Fruit fly (Drosophila melanogaster): ENCODE results near the gene CG6163.

dm6 chr3L:11382748-11383424 is 18.2 kb upstream of the CG6163 start:
- TF ChIP-seq CG8301 (tag; optimal IDR thresholded peaks at IDR 0.05) (no peak), EcR (GFP tag; optimal IDR thresholded peaks at IDR 0.05) (no peak), fd96Ca (GFP tag; IDR thresholded peaks at IDR 0.05) (no peak), CG15710 (tag; optimal IDR thresholded peaks at IDR 0.05) (peak; percentile 72), CG17806 (tag; optimal IDR thresholded peaks at IDR 0.05) (peak; percentile 21), D1 (tag; optimal IDR thresholded peaks at IDR 0.05) (no peak), CG8159 (tag; optimal IDR thresholded peaks at IDR 0.05) (peak; percentile 83), CG13204 (GFP tag; optimal IDR thresholded peaks at IDR 0.05) (no peak)

Measured in whole organism, pupa.